Fruit fly (Drosophila melanogaster): ENCODE results near the gene CG5194.

CG5194 gene

DNA sequence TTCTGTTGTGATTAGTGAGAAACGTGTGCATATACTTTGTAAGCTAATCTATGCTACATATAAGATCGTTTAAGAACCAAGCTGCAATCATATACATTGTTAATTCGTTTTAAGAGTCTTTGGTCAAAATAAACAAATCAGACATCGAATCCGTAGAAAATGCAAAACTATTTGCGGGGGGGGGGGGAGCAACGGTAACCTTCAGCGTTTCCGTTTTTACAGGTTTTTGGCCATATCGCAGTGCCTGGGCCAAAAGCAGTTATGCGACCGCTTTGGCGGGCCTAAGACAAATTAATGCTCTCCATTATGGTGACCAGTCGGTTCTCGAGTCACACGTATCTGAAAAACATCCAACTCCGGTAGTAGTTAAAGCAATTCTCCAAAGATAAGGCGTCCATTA, 35.3 kb upstream of the CG5194 start:
- TF ChIP-seq Vsx2 (GFP tag; optimal IDR thresholded peaks at IDR 0.05; ENCODE audit: partially characterized antibody) (no peak), Dfd (GFP tag; optimal IDR thresholded peaks at IDR 0.05) (peak; percentile 93), pan (optimal IDR thresholded peaks at IDR 0.05) (no peak), fru (GFP tag; optimal IDR thresholded peaks at IDR 0.05) (no peak)

dm6 chr3L:9043648-9044047, 34.0 kb upstream of the CG5194 start:
- TF ChIP-seq br (GFP tag; optimal IDR thresholded peaks at IDR 0.05) (no peak), dl (GFP tag; optimal IDR thresholded peaks at IDR 0.05; ENCODE audit: insufficient read depth in 1 of 2, partially characterized antibody in 2 of 2) (no peak)

DNA sequence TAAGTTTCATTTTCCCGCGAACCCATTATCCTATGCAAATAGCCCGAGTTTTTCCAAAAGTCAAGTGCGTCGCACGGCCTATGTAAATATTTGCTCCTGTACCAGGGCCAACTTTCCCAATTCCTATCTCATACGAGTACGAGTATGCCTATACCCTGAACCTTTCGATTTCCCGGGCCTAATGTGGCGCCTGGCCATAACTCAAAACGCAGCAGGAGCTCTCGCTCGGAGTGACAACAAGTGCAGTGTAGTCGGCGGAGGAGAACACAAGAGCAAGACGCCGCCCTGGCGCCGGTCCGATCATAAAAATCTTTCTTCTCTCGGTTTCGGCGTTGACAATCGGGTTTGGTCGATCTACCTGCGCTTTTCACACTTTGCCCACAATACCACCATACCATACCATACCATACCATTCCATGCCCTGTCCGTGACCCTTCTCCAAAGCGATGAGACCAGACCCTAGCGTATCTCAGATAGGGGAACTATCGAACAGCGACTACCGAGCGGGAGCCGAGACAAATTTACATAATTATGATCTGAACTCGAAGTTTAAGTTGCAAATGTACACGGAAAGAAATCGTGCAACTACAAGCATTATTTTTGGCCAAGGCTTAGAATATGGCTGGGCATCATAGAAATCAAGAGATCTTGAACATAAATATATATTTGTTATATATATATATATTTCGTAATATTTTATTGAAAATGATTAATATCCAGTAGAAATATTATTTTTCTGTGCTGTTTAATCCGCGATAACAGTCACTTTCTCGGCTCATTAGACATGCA, 32.8 kb upstream of the CG5194 start:
- TF ChIP-seq pan (optimal IDR thresholded peaks at IDR 0.05) (no peak), Dif (GFP tag; optimal IDR thresholded peaks at IDR 0.05; ENCODE audit: partially characterized antibody) (no peak), sv (GFP tag; optimal IDR thresholded peaks at IDR 0.05) (no peak), psq (GFP tag; optimal IDR thresholded peaks at IDR 0.05) (no peak), jim (GFP tag; optimal IDR thresholded peaks at IDR 0.05) (no peak), N (GFP tag; optimal IDR thresholded peaks at IDR 0.05) (no peak), dmrt93B (GFP tag; optimal IDR thresholded peaks at IDR 0.05) (no peak), rgr (GFP tag; optimal IDR thresholded peaks at IDR 0.05) (no peak), tai (GFP tag; optimal IDR thresholded peaks at IDR 0.05) (no peak), CG9705 (GFP tag; optimal IDR thresholded peaks at IDR 0.05) (no peak), br (GFP tag; optimal IDR thresholded peaks at IDR 0.05) (no peak), lola (GFP tag; optimal IDR thresholded peaks at IDR 0.05) (no peak), ey (GFP tag; optimal IDR thresholded peaks at IDR 0.05) (no peak), CrebA (GFP tag; optimal IDR thresholded peaks at IDR 0.05; ENCODE audit: borderline replicate concordance) (no peak)

DNA sequence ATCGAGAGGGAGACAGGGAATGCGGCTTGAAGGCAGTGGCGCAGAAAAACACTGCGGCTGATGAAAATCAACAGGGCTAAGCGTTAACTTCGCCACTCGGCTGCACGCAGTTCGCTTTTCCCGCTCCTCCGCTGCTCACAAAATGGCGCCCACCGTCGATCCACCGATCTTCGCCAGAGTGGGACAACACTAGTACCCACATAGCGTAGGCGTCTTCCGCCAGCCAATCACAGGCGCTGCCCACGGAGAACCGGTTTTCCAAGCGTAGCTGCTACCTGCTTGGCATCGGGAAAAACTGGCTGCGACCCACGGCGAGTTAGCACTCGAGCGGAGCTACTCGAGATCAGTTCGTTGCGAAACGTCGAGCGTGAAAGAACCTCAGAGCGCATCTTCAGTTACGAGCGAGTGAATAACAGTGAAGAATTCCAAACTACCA, 31.4 kb upstream of the CG5194 start, which contains the start of gene Doc1:
Gene Doc1, plus strand, starts transcription at position 334 of the 436 bp plus-strand sequence.
- TF ChIP-seq N (GFP tag; optimal IDR thresholded peaks at IDR 0.05) (no peak), GATAd (GFP tag; optimal IDR thresholded peaks at IDR 0.05) (no peak), foxo (GFP tag; optimal IDR thresholded peaks at IDR 0.05) (no peak), Jra (GFP tag; optimal IDR thresholded peaks at IDR 0.05) (no peak), dsf (GFP tag; optimal IDR thresholded peaks at IDR 0.05; ENCODE audit: borderline replicate concordance) (no peak), Dif (GFP tag; optimal IDR thresholded peaks at IDR 0.05; ENCODE audit: partially characterized antibody) (peak; percentile 20), sv (GFP tag; optimal IDR thresholded peaks at IDR 0.05) (no peak), Rel (GFP tag; optimal IDR thresholded peaks at IDR 0.05) (no peak), Rel (tag; optimal IDR thresholded peaks at IDR 0.05) (no peak), Vsx2 (GFP tag; optimal IDR thresholded peaks at IDR 0.05; ENCODE audit: partially characterized antibody) (peak; percentile 73)

- TF ChIP-seq Dif (GFP tag; optimal IDR thresholded peaks at IDR 0.05; ENCODE audit: partially characterized antibody) (no peak), Rel (GFP tag; optimal IDR thresholded peaks at IDR 0.05) (no peak), Rel (tag; optimal IDR thresholded peaks at IDR 0.05) (no peak), Vsx2 (GFP tag; optimal IDR thresholded peaks at IDR 0.05; ENCODE audit: partially characterized antibody) (no peak), Hr83 (GFP tag; optimal IDR thresholded peaks at IDR 0.05; ENCODE audit: poor library complexity, severe bottlenecking) (no peak), h (GFP tag; optimal IDR thresholded peaks at IDR 0.05) (no peak), lola (GFP tag; optimal IDR thresholded peaks at IDR 0.05) (no peak), HLH106 (tag; optimal IDR thresholded peaks at IDR 0.05) (no peak), Mio (GFP tag; optimal IDR thresholded peaks at IDR 0.05) (no peak), Sp1 (GFP tag; optimal IDR thresholded peaks at IDR 0.05) (no peak), psq (GFP tag; optimal IDR thresholded peaks at IDR 0.05) (no peak), CrebA (GFP tag; optimal IDR thresholded peaks at IDR 0.05; ENCODE audit: borderline replicate concordance) (no peak), rgr (GFP tag; optimal IDR thresholded peaks at IDR 0.05) (no peak)
Measured at dm6 chr3L:9039189-9039588, 29.6 kb upstream of the CG5194 start.

Measured in whole organism, wandering third instar larva.